Worm (Caenorhabditis elegans) whole organism, young adult: ENCODE data around the gene F59C12.3.

Experiments
- C06A6.2 ChIP-seq: fragments of 200-800 bp; sonication (Bioruptor generic); conservative IDR thresholded peaks from 2 replicates; pipeline ENCODE4 v1.3.6; 2022; ENCODE audit warnings: missing genetic modification characterization, missing compliant biosample characterization
- C17E4.6 ChIP-seq: fragments of 200-800 bp; sonication (Bioruptor generic); IDR thresholded peaks from 2 replicates; pipeline ENCODE4 v1.3.6; 2022; ENCODE audit warnings: missing genetic modification reagents, missing genetic modification characterization, missing compliant biosample characterization
- D2030.7 ChIP-seq: fragments of 200-800 bp; sonication (Bioruptor generic); IDR thresholded peaks from 2 replicates; pipeline ENCODE4 v1.3.6; 2022; ENCODE audit warnings: missing genetic modification reagents, missing genetic modification characterization, missing compliant biosample characterization
- F10E7.11 ChIP-seq: sonication (generic microtip); optimal IDR thresholded peaks from 2 replicates; lab custom pipeline; 2017; ENCODE audit warnings: mild to moderate bottlenecking, missing genetic modification characterization, moderate library complexity, missing compliant biosample characterization
- F22D6.2 ChIP-seq: sonication (generic microtip); optimal IDR thresholded peaks from 2 replicates; lab custom pipeline; 2016; ENCODE audit warnings: mild to moderate bottlenecking, missing genetic modification characterization, missing compliant biosample characterization
- F52B5.7 ChIP-seq: sonication (generic microtip); optimal IDR thresholded peaks from 2 replicates; lab custom pipeline; 2016; ENCODE audit warnings: mild to moderate bottlenecking, missing genetic modification characterization, missing compliant biosample characterization
- F55B11.4 ChIP-seq: sonication (generic microtip); optimal IDR thresholded peaks from 2 replicates; lab custom pipeline; 2016; ENCODE audit warnings: missing compliant biosample characterization, missing genetic modification characterization, borderline replicate concordance; ENCODE audit not compliant: insufficient read depth
- F57A8.1 ChIP-seq: fragments of 200-800 bp; sonication (Bioruptor generic); optimal IDR thresholded peaks from 2 replicates; lab custom pipeline; 2018; ENCODE audit warnings: mild to moderate bottlenecking, missing genetic modification characterization, moderate library complexity, missing compliant biosample characterization
- Y53F4B.3 ChIP-seq: fragments of 200-800 bp; sonication (Bioruptor generic); IDR thresholded peaks from 2 replicates; pipeline ENCODE4 v1.3.6; 2022; ENCODE audit warnings: missing genetic modification reagents, missing genetic modification characterization, missing compliant biosample characterization
- Y67H2A.10 ChIP-seq: fragments of 200-800 bp; sonication (Bioruptor generic); conservative IDR thresholded peaks from 2 replicates; pipeline ENCODE4 v1.3.6; 2022; ENCODE audit warnings: missing genetic modification reagents, missing genetic modification characterization, missing compliant biosample characterization
- Y79H2A.3 ChIP-seq: fragments of 200-800 bp; sonication (Bioruptor generic); conservative IDR thresholded peaks from 2 replicates; pipeline ENCODE4 v1.3.6; 2022; ENCODE audit warnings: missing genetic modification reagents, missing genetic modification characterization, missing compliant biosample characterization
- ama-1 ChIP-seq, 3 experiments: fragments of 150-350 bp in 1 of 3; sonication (generic microtip) in 2 of 3; optimal IDR thresholded peaks; 2 replicates each; lab custom pipeline; 2014 to 2018; ENCODE audit warnings: missing biosample characterization in 2 of 3, missing genetic modification characterization in 2 of 3, missing genetic modification reagents in 2 of 3
- aptf-2 ChIP-seq: fragments of 200-800 bp; sonication (Bioruptor generic); conservative IDR thresholded peaks from 2 replicates; pipeline ENCODE4 v1.3.6; 2022; ENCODE audit warnings: missing genetic modification reagents, missing genetic modification characterization, missing compliant biosample characterization
- atf-7 ChIP-seq: sonication (generic microtip); optimal IDR thresholded peaks from 2 replicates; lab custom pipeline; 2017; ENCODE audit warnings: mild to moderate bottlenecking, missing genetic modification characterization, missing compliant biosample characterization
- athp-1 ChIP-seq: sonication (generic microtip); optimal IDR thresholded peaks from 2 replicates; lab custom pipeline; 2017; ENCODE audit warnings: mild to moderate bottlenecking, missing genetic modification characterization, missing compliant biosample characterization
- bed-2 ChIP-seq: fragments of 200-800 bp; sonication (Bioruptor generic); IDR thresholded peaks from 2 replicates; pipeline ENCODE4 v1.3.6; 2022; ENCODE audit warnings: missing genetic modification reagents, missing genetic modification characterization, missing compliant biosample characterization
- cebp-1 ChIP-seq, 2 experiments: fragments of 200-800 bp in 1 of 2; sonication (Bioruptor generic) in 1 of 2; sonication (generic microtip) in 1 of 2; IDR thresholded peaks in 1 of 2; optimal IDR thresholded peaks in 1 of 2; 2 replicates each; pipeline versions ENCODE4 v1.3.6 to Lab custom; 2017 to 2022; ENCODE audit warnings: missing compliant biosample characterization in 2 of 2, missing genetic modification characterization in 2 of 2, mild to moderate bottlenecking in 1 of 2, missing genetic modification reagents in 1 of 2, moderate library complexity in 1 of 2
- ceh-27 ChIP-seq: fragments of 200-800 bp; sonication (Bioruptor generic); optimal IDR thresholded peaks from 2 replicates; lab custom pipeline; 2018; ENCODE audit warnings: mild to moderate bottlenecking, missing genetic modification characterization, moderate library complexity, missing compliant biosample characterization
- ceh-40 ChIP-seq: fragments of 200-800 bp; sonication (Bioruptor generic); IDR thresholded peaks from 2 replicates; pipeline ENCODE4 v1.3.6; 2022; ENCODE audit warnings: missing genetic modification characterization, missing compliant biosample characterization
- dox-1 ChIP-seq: fragments of 200-800 bp; sonication (Bioruptor generic); IDR thresholded peaks from 2 replicates; pipeline ENCODE4 v1.3.6; 2022; ENCODE audit warnings: missing genetic modification reagents, missing genetic modification characterization, missing compliant biosample characterization
- dpff-1 ChIP-seq: sonication (generic microtip); optimal IDR thresholded peaks from 2 replicates; lab custom pipeline; 2017; ENCODE audit warnings: mild to moderate bottlenecking, missing genetic modification characterization, missing compliant biosample characterization
- efl-1 ChIP-seq: fragments of 150-350 bp; optimal IDR thresholded peaks from 2 replicates; lab custom pipeline; 2014; ENCODE audit warnings: missing biosample characterization, missing genetic modification reagents, missing genetic modification characterization
- egl-18 ChIP-seq: fragments of 200-800 bp; sonication (Bioruptor generic); IDR thresholded peaks from 2 replicates; pipeline ENCODE4 v1.3.6; 2022; ENCODE audit warnings: missing genetic modification reagents, missing genetic modification characterization, missing compliant biosample characterization
- egl-44 ChIP-seq: fragments of 200-800 bp; sonication (Bioruptor generic); IDR thresholded peaks from 2 replicates; pipeline ENCODE4 v1.3.6; 2022; ENCODE audit warnings: missing genetic modification reagents, missing genetic modification characterization, missing compliant biosample characterization
- egrh-3 ChIP-seq: fragments of 200-800 bp; sonication (Bioruptor generic); IDR thresholded peaks from 2 replicates; pipeline ENCODE4 v1.3.6; 2022; ENCODE audit warnings: missing genetic modification reagents, missing genetic modification characterization, missing compliant biosample characterization
- ekl-4 ChIP-seq: fragments of 200-800 bp; sonication (Bioruptor generic); IDR thresholded peaks from 2 replicates; pipeline ENCODE4 v1.3.6; 2022; ENCODE audit warnings: missing genetic modification reagents, missing genetic modification characterization, missing compliant biosample characterization
- fkh-3 ChIP-seq: sonication (generic microtip); optimal IDR thresholded peaks from 2 replicates; lab custom pipeline; 2016; ENCODE audit warnings: mild to moderate bottlenecking, missing genetic modification characterization, missing compliant biosample characterization
- hmg-1.2 ChIP-seq: fragments of 200-800 bp; sonication (Bioruptor generic); IDR thresholded peaks from 2 replicates; pipeline ENCODE4 v1.3.6; 2022; ENCODE audit warnings: missing genetic modification reagents, missing genetic modification characterization, missing compliant biosample characterization
- hmg-20 ChIP-seq: fragments of 200-800 bp; sonication (Bioruptor generic); IDR thresholded peaks from 2 replicates; pipeline ENCODE4 v1.3.6; 2022; ENCODE audit warnings: missing genetic modification reagents, missing genetic modification characterization, missing compliant biosample characterization
- lag-1 ChIP-seq: fragments of 200-800 bp; sonication (Bioruptor generic); IDR thresholded peaks from 2 replicates; pipeline ENCODE4 v1.3.6; 2022; ENCODE audit warnings: missing genetic modification reagents, missing genetic modification characterization, missing compliant biosample characterization
- lsl-1 ChIP-seq: fragments of 200-800 bp; sonication (Bioruptor generic); optimal IDR thresholded peaks from 2 replicates; lab custom pipeline; 2018; ENCODE audit warnings: mild to moderate bottlenecking, missing genetic modification characterization, moderate library complexity, missing compliant biosample characterization
- lsy-27 ChIP-seq: sonication (generic microtip); optimal IDR thresholded peaks from 2 replicates; lab custom pipeline; 2017; ENCODE audit warnings: missing genetic modification characterization, mild to moderate bottlenecking, missing compliant biosample characterization, antibody characterized with exemption, missing genotype, borderline replicate concordance; ENCODE audit not compliant: insufficient read depth
- mes-4 ChIP-seq: sonication (generic microtip); optimal IDR thresholded peaks from 2 replicates; lab custom pipeline; 2016; ENCODE audit warnings: missing genotype, missing genetic modification characterization, missing compliant biosample characterization
- mxl-1 ChIP-seq: sonication (generic microtip); optimal IDR thresholded peaks from 2 replicates; lab custom pipeline; 2016; ENCODE audit warnings: missing genetic modification characterization, missing compliant biosample characterization
- nfyb-1 ChIP-seq: fragments of 200-800 bp; sonication (Bioruptor generic); IDR thresholded peaks from 2 replicates; pipeline ENCODE4 v1.3.6; 2022; ENCODE audit warnings: missing genetic modification reagents, missing genetic modification characterization, missing compliant biosample characterization
- nhr-80 ChIP-seq: sonication (generic microtip); optimal IDR thresholded peaks from 2 replicates; lab custom pipeline; 2016; ENCODE audit warnings: missing genetic modification characterization, missing compliant biosample characterization
- rcor-1 ChIP-seq: fragments of 200-800 bp; sonication (Bioruptor generic); IDR thresholded peaks from 2 replicates; pipeline ENCODE4 v1.3.6; 2022; ENCODE audit warnings: missing genetic modification reagents, missing genetic modification characterization, missing compliant biosample characterization
- rec-8 ChIP-seq, 2 experiments: sonication (generic microtip); optimal IDR thresholded peaks; 2 replicates each; lab custom pipeline; 2016; ENCODE audit warnings: mild to moderate bottlenecking in 2 of 2, missing genetic modification characterization in 2 of 2, missing genetic modification reagents in 2 of 2, missing genotype in 2 of 2, missing biosample characterization in 1 of 2, missing compliant biosample characterization in 1 of 2, moderate library complexity in 1 of 2
- rpc-1 ChIP-seq, 2 experiments: fragments of 150-350 bp in 1 of 2; sonication (generic microtip) in 1 of 2; optimal IDR thresholded peaks; 2 replicates each; lab custom pipeline; 2014 to 2018; ENCODE audit warnings: missing biosample characterization in 1 of 2, missing genetic modification characterization in 1 of 2, missing genetic modification reagents in 1 of 2, missing genotype in 1 of 2
- sea-2 ChIP-seq: fragments of 200-800 bp; sonication (Bioruptor generic); IDR thresholded peaks from 2 replicates; pipeline ENCODE4 v1.3.6; 2022; ENCODE audit warnings: missing genetic modification characterization, missing compliant biosample characterization
- snpc-1.3 ChIP-seq: sonication (generic microtip); optimal IDR thresholded peaks from 2 replicates; lab custom pipeline; 2017; ENCODE audit warnings: missing genetic modification characterization, mild to moderate bottlenecking, missing compliant biosample characterization, antibody characterized with exemption, moderate library complexity, missing genotype, missing genetic modification reagents; ENCODE audit not compliant: insufficient read depth
- snpc-4 ChIP-seq, 5 experiments: fragments of 150-350 bp in 1 of 5; sonication (generic microtip) in 4 of 5; optimal IDR thresholded peaks; 2 replicates each; lab custom pipeline; 2014 to 2018; ENCODE audit warnings: missing genetic modification characterization in 5 of 5, missing biosample characterization in 3 of 5, antibody characterized with exemption in 2 of 5, mild to moderate bottlenecking in 2 of 5, missing compliant biosample characterization in 2 of 5, missing genotype in 2 of 5, moderate library complexity in 2 of 5, missing genetic modification reagents in 1 of 5
- tlf-1 ChIP-seq: fragments of 200-800 bp; sonication (Bioruptor generic); optimal IDR thresholded peaks from 2 replicates; lab custom pipeline; 2018; ENCODE audit warnings: mild to moderate bottlenecking, missing genetic modification characterization, missing compliant biosample characterization
- ztf-26 ChIP-seq: sonication (generic microtip); optimal IDR thresholded peaks from 2 replicates; lab custom pipeline; 2017; ENCODE audit warnings: missing genetic modification characterization, missing compliant biosample characterization
- ztf-28 ChIP-seq: fragments of 200-800 bp; sonication (Bioruptor generic); IDR thresholded peaks from 2 replicates; pipeline ENCODE4 v1.3.6; 2022; ENCODE audit warnings: missing genetic modification reagents, missing genetic modification characterization, missing compliant biosample characterization
- ztf-6 ChIP-seq: fragments of 200-800 bp; sonication (Bioruptor generic); IDR thresholded peaks from 2 replicates; pipeline ENCODE4 v1.3.6; 2022; ENCODE audit warnings: missing genetic modification reagents, missing genetic modification characterization, missing compliant biosample characterization

F59C12.3 gene

DNA sequence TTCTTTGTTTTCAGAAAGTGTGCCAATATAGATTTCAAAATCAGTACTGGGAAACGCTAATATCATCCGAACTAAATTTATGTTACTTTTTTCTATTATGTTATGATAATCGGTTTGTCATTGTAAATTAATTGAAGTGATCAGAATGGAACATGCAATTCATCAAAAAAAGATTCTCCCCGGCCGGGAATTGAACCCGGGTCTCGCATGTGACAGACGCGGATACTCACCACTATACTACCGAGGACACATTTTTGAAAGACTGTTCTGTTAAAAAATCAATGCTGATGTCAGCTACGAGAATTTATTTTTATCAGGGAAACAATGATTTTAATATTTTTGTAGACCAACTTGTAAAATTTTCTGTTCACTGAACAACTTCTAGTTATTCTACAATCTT, 9.8 kb upstream of the F59C12.3 start (continued):
- TF ChIP-seq snpc-4 (GFP tag; optimal IDR thresholded peaks at IDR 0.05; lab: Kevin White, UChicago), result peak; percentile 61
- TF ChIP-seq snpc-4 (tag; optimal IDR thresholded peaks at IDR 0.05; lab: Kevin White, UChicago), result peak in 3 of 4 experiments; percentile 34 to 76 (median 49)
- TF ChIP-seq bed-2, result peak; percentile 52; the same call in 1 of the 2 replicates
- TF ChIP-seq lsy-27, result no peak
- peak; percentile 28 for TF ChIP-seq nhr-80 (tag; lab: Kevin White, UChicago)
- 0 out of 2 replicates have a peak, but pooled peaks have one; percentile 45 for TF ChIP-seq ztf-6 (GFP tag; lab: Robert Waterston, UW)
- TF ChIP-seq ekl-4 (GFP tag; lab: Robert Waterston, UW), result no peak
- TF ChIP-seq hmg-1.2 (GFP tag; lab: Robert Waterston, UW), result peak; percentile 61
- TF ChIP-seq Y79H2A.3 (GFP tag; lab: Robert Waterston, UW), result no peak
- no peak for TF ChIP-seq lsl-1
- TF ChIP-seq F52B5.7, result peak; percentile 33
- TF ChIP-seq dox-1, result peak; percentile 44; the same call in 1 of the 2 replicates
- TF ChIP-seq aptf-2, result no peak
- TF ChIP-seq snpc-1.3, result peak; percentile 80
- no peak for TF ChIP-seq F55B11.4 (tag; lab: Kevin White, UChicago)
- TF ChIP-seq efl-1 (GFP tag; lab: Kevin White, UChicago), result no peak
- no peak for TF ChIP-seq fkh-3 (tag; lab: Kevin White, UChicago)
- no peak for TF ChIP-seq C17E4.6 (GFP tag; lab: Robert Waterston, UW)
- no peak for TF ChIP-seq Y67H2A.10 (GFP tag; lab: Robert Waterston, UW)
- no peak for TF ChIP-seq cebp-1 (GFP tag; IDR thresholded peaks at IDR 0.05; lab: Robert Waterston, UW)
- no peak for TF ChIP-seq cebp-1 (tag; optimal IDR thresholded peaks at IDR 0.05; lab: Kevin White, UChicago)
- TF ChIP-seq egrh-3 (GFP tag; lab: Robert Waterston, UW), result no peak
- TF ChIP-seq Y53F4B.3 (GFP tag; lab: Robert Waterston, UW), result no peak
- TF ChIP-seq athp-1 (tag; lab: Kevin White, UChicago), result no peak
- no peak for TF ChIP-seq hmg-20 (GFP tag; lab: Robert Waterston, UW)
- peak; percentile 74; the same call in 1 of the 2 replicates for TF ChIP-seq nfyb-1
- TF ChIP-seq lag-1 (GFP tag; lab: Robert Waterston, UW), result no peak
- peak; percentile 60 for TF ChIP-seq mxl-1 (tag; lab: Kevin White, UChicago)
- no peak for TF ChIP-seq ama-1 (optimal IDR thresholded peaks at IDR 0.05; lab: Kevin White, UChicago)
- peak in 1 of 2 experiments; percentile 56 for TF ChIP-seq ama-1 (GFP tag; optimal IDR thresholded peaks at IDR 0.05; lab: Kevin White, UChicago)
- peak; percentile 86 for TF ChIP-seq D2030.7 (GFP tag; lab: Robert Waterston, UW)
- no peak for TF ChIP-seq C06A6.2
- TF ChIP-seq rec-8 (tag; optimal IDR thresholded peaks at IDR 0.05; lab: Kevin White, UChicago), result peak; percentile 66 to 81
- TF ChIP-seq rcor-1 (GFP tag; lab: Robert Waterston, UW), result peak; percentile 39; the same call in 1 of the 2 replicates
- TF ChIP-seq dpff-1 (tag; lab: Kevin White, UChicago), result no peak
- no peak for TF ChIP-seq F57A8.1 (GFP tag; lab: Kevin White, UChicago)
- no peak for TF ChIP-seq sea-2 (GFP tag; lab: Robert Waterston, UW)
- no peak for TF ChIP-seq ztf-28 (GFP tag; lab: Robert Waterston, UW)
- TF ChIP-seq egl-18 (GFP tag; lab: Robert Waterston, UW), result no peak
- no peak for TF ChIP-seq atf-7 (tag; lab: Kevin White, UChicago)
- TF ChIP-seq F22D6.2 (tag; lab: Kevin White, UChicago), result no peak
- 0 out of 2 replicates have a peak, but pooled peaks have one; percentile 74 for TF ChIP-seq ceh-40
- peak; percentile 33 for TF ChIP-seq mes-4 (tag; lab: Kevin White, UChicago)
- peak; percentile 34 for TF ChIP-seq ztf-26 (tag; lab: Kevin White, UChicago)
- TF ChIP-seq rpc-1 (optimal IDR thresholded peaks at IDR 0.05; lab: Kevin White, UChicago), result peak; percentile 94
- TF ChIP-seq rpc-1 (tag; optimal IDR thresholded peaks at IDR 0.05; lab: Kevin White, UChicago), result peak; percentile 98
- TF ChIP-seq F10E7.11 (tag; lab: Kevin White, UChicago), result no peak
- TF ChIP-seq egl-44 (GFP tag; lab: Robert Waterston, UW), result peak; percentile 65; the same call in 1 of the 2 replicates
- TF ChIP-seq tlf-1 (GFP tag; lab: Kevin White, UChicago), result peak; percentile 30
- peak; percentile 16 for TF ChIP-seq ceh-27 (GFP tag; lab: Kevin White, UChicago)
